Fruit fly (Drosophila melanogaster): ENCODE results near the gene Oatp33Ea.

The Oatp33Ea gene

dm6 chr2L:12463037-12463436 lies 17.3 kb upstream of the Oatp33Ea start (continued):
- TF ChIP-seq CG13296 (GFP tag; optimal IDR thresholded peaks at IDR 0.05) (peak; percentile 66), CG11504 (tag; optimal IDR thresholded peaks at IDR 0.05) (peak; percentile 18), scrt (GFP tag; optimal IDR thresholded peaks at IDR 0.05) (peak; percentile 8), BtbVII (GFP tag; optimal IDR thresholded peaks at IDR 0.05) (peak; percentile 53), Hmr (GFP tag; optimal IDR thresholded peaks at IDR 0.05) (peak; percentile 27), CG1792 (GFP tag; optimal IDR thresholded peaks at IDR 0.05) (peak; percentile 16), schlank (tag; optimal IDR thresholded peaks at IDR 0.05) (peak; percentile 2), vvl (GFP tag; IDR thresholded peaks at IDR 0.05) (peak; percentile 57), Aef1 (GFP tag; IDR thresholded peaks at IDR 0.05) (no peak), ci (GFP tag; IDR thresholded peaks at IDR 0.05) (peak; percentile 32; the same call in 1 of the 3 replicates), CG34376 (GFP tag; optimal IDR thresholded peaks at IDR 0.05) (peak; percentile 48), CG10565 (GFP tag; optimal IDR thresholded peaks at IDR 0.05) (no peak), Sox100B (GFP tag; optimal IDR thresholded peaks at IDR 0.05) (peak; percentile 40), rib (GFP tag; IDR thresholded peaks at IDR 0.05) (0 out of 2 replicates have a peak, but pooled peaks have one; percentile 35), Pdp1 (GFP tag; optimal IDR thresholded peaks at IDR 0.05) (peak in 1 of 2 experiments; percentile 83), sd (tag; optimal IDR thresholded peaks at IDR 0.05) (peak; percentile 7), exex (tag; optimal IDR thresholded peaks at IDR 0.05) (peak; percentile 54), kay (GFP tag; optimal IDR thresholded peaks at IDR 0.05) (peak; percentile 6), kah (GFP tag; optimal IDR thresholded peaks at IDR 0.05) (peak; percentile 24), tgo (GFP tag; IDR thresholded peaks at IDR 0.05) (no peak), CG17359 (tag; optimal IDR thresholded peaks at IDR 0.05) (peak; percentile 57), CG1603 (tag; optimal IDR thresholded peaks at IDR 0.05) (peak; percentile 36), CG17568 (GFP tag; optimal IDR thresholded peaks at IDR 0.05) (peak; percentile 71), CG5180 (GFP tag; optimal IDR thresholded peaks at IDR 0.05) (peak; percentile 7), Sox102F (GFP tag; optimal IDR thresholded peaks at IDR 0.05) (peak; percentile 27), tx (GFP tag; optimal IDR thresholded peaks at IDR 0.05) (no peak), CG12659 (GFP tag; optimal IDR thresholded peaks at IDR 0.05) (no peak), CG4328 (GFP tag; optimal IDR thresholded peaks at IDR 0.05) (peak; percentile 40), CG3838 (GFP tag; optimal IDR thresholded peaks at IDR 0.05) (no peak), CG2712 (tag; optimal IDR thresholded peaks at IDR 0.05) (peak; percentile 8), Vsx1 (GFP tag; optimal IDR thresholded peaks at IDR 0.05) (peak; percentile 35), sug (tag; optimal IDR thresholded peaks at IDR 0.05) (peak; percentile 65), grau (tag; optimal IDR thresholded peaks at IDR 0.05) (peak; percentile 1), sima (GFP tag; optimal IDR thresholded peaks at IDR 0.05) (no peak), CG12769 (tag; optimal IDR thresholded peaks at IDR 0.05) (peak; percentile 28), Asciz (GFP tag; optimal IDR thresholded peaks at IDR 0.05) (peak; percentile 69), Rfx (GFP tag; IDR thresholded peaks at IDR 0.05) (peak; percentile 32; the same call in 1 of the 2 replicates), CG12299 (tag; optimal IDR thresholded peaks at IDR 0.05) (peak; percentile 4), CG7556 (GFP tag; optimal IDR thresholded peaks at IDR 0.05) (peak; percentile 14), toy (GFP tag; IDR thresholded peaks at IDR 0.05) (no peak), Xrp1 (GFP tag; IDR thresholded peaks at IDR 0.05) (peak; percentile 13), sqz (GFP tag; optimal IDR thresholded peaks at IDR 0.05) (peak; percentile 13)
